Fruit fly (Drosophila melanogaster) whole organism, embryonic: Measurements from ENCODE around the gene CG43915.
A peak's percentile ranks its signal among the peaks of the same experiment; 100 is the strongest.

Experiments used
- CG6272 ChIP-seq: fragments of 200-800 bp; sonication (Bioruptor generic); IDR thresholded peaks from 2 replicates; pipeline ENCODE4 v1.3.6; 2022; ENCODE audit warnings: missing biosample characterization, missing genetic modification characterization
- D ChIP-seq, 2 experiments: fragments of 200-800 bp in 1 of 2; fragments of >200 bp in 1 of 2; sonication (Bioruptor generic) in 1 of 2; optimal IDR thresholded peaks; 2 replicates in 1 of 2; 3 replicates in 1 of 2; lab custom pipeline; 2017; ENCODE audit warnings: mild to moderate bottlenecking in 1 of 2, missing biosample characterization in 1 of 2, missing genetic modification characterization in 1 of 2, missing genetic modification reagents in 1 of 2
- NFAT ChIP-seq: fragments of 200-800 bp; sonication (Bioruptor generic); IDR thresholded peaks from 2 replicates; pipeline ENCODE4 v1.3.6; 2022; ENCODE audit warnings: missing biosample characterization, missing genetic modification characterization
- Ssrp ChIP-seq: fragments of 200-800 bp; sonication (Bioruptor generic); optimal IDR thresholded peaks from 2 replicates; lab custom pipeline; 2018; ENCODE audit warnings: missing biosample characterization, mild to moderate bottlenecking, missing genetic modification characterization, moderate library complexity
- Stat92E ChIP-seq, 3 experiments: fragments of >200 bp in 2 of 3; fragments of 200-800 bp in 1 of 3; sonication (Bioruptor generic) in 1 of 3; optimal IDR thresholded peaks; 2 replicates each; lab custom pipeline; 2017 to 2019; ENCODE audit warnings: missing biosample characterization in 3 of 3, missing genetic modification characterization in 3 of 3, mild to moderate bottlenecking in 1 of 3, moderate library complexity in 1 of 3
- YL-1 ChIP-seq: fragments of 200-800 bp; sonication (Bioruptor generic); optimal IDR thresholded peaks from 3 replicates; lab custom pipeline; 2017; ENCODE audit warnings: missing biosample characterization, mild to moderate bottlenecking, missing genetic modification characterization
- chif ChIP-seq, 2 experiments: fragments of 200-800 bp; sonication (Bioruptor generic); optimal IDR thresholded peaks; 3 replicates each; lab custom pipeline; 2016; ENCODE audit warnings: missing biosample characterization in 2 of 2, missing genetic modification characterization in 2 of 2
- fd102C ChIP-seq: fragments of 200-800 bp; sonication (Bioruptor generic); optimal IDR thresholded peaks from 2 replicates; lab custom pipeline; 2018; ENCODE audit warnings: missing biosample characterization, mild to moderate bottlenecking, missing genetic modification characterization, moderate library complexity
- gce ChIP-seq: fragments of 200-800 bp; sonication (Bioruptor generic); IDR thresholded peaks from 3 replicates; pipeline ENCODE4 v1.3.6; 2022; ENCODE audit warnings: missing biosample characterization, missing genetic modification characterization
- pita ChIP-seq: fragments of 200-800 bp; sonication (Bioruptor generic); optimal IDR thresholded peaks from 2 replicates; lab custom pipeline; 2017; ENCODE audit warnings: missing biosample characterization, mild to moderate bottlenecking, missing genetic modification characterization

DNA sequence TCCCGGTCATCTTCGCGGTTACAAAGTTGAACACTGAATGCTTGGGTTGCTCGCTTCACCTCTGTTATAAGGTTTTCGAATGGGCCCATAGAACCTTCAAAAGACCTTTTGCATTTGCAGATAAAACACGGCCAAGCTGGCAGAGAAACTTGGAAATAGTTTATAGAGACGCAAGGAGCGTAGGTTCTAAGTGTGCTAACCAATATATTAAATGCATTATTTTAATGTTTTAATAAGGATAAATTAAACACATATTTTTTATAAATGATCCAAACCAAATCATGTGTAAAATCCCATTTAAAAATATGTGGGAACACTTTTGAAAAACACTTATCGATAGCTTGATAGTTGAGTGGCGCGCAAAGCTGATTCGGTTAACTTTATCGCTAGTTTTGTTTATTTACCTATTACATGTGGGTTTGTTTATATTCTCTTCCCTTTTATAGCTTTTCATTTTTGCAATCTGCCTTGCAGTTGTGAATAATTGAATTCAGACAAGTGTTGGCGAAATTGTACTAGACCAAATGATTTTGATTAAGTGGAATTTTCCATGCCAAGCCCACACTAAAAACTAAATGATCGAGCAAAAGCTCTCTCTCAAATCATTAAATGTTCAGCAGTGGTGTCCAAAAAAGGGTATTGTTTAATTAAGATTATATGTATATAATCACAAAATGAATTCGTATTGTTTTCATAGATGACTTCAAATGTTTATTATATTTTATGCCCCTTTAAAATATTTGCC, 32.5 kb upstream of the CG43915 start, which contains the start of gene CG12766:
- no peak for TF ChIP-seq gce (GFP tag; lab: Robert Waterston, UW)
- TF ChIP-seq fd102C (GFP tag; lab: Kevin White, UChicago), result no peak
- no peak for TF ChIP-seq D (optimal IDR thresholded peaks at IDR 0.05; lab: Kevin White, UChicago)
- TF ChIP-seq D (GFP tag; optimal IDR thresholded peaks at IDR 0.05; lab: Kevin White, UChicago), result no peak
- no peak for TF ChIP-seq Stat92E (GFP tag; optimal IDR thresholded peaks at IDR 0.05; lab: Kevin White, UChicago)
- TF ChIP-seq chif (GFP tag; optimal IDR thresholded peaks at IDR 0.05; lab: Kevin White, UChicago), result no peak
- TF ChIP-seq CG6272 (GFP tag; lab: Robert Waterston, UW), result no peak
- TF ChIP-seq pita (GFP tag; lab: Kevin White, UChicago), result no peak
- TF ChIP-seq Ssrp (tag; lab: Kevin White, UChicago), result no peak
- TF ChIP-seq YL-1 (GFP tag; lab: Kevin White, UChicago), result no peak
- TF ChIP-seq NFAT (GFP tag; lab: Robert Waterston, UW), result peak; percentile 69
